Worm (Caenorhabditis elegans): Measurements from ENCODE around the gene nhr-12.

nhr-12 gene

ce11 chrV:10083999-10084468 lies at the start of gene nhr-12:
TSS of gene nhr-12 (minus strand) at chrV:10084049.
- TF ChIP-seq unc-62 (GFP tag; optimal IDR thresholded peaks at IDR 0.05) = no peak

DNA sequence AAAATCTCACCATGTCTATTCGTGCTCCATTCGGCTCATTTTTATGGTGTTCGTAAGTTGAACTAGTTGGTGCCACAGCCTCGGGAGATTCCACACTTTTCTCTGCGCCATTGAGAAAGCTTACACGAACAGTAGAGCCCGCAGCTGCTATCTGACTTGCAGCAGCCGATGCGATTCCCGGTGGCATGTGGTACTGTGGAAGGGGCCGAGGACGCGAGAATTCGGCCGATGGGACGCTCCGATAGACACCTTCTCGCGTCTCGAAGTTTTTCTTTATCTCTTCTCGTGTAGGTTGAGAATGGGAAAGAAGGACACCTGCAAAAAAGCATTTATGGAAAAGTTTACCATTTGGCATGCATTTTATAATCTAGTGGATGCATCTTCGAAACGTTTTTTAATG lies 49.4 kb upstream of the nhr-12 start:
- TF ChIP-seq unc-62 (GFP tag; optimal IDR thresholded peaks at IDR 0.05) = no peak

DNA sequence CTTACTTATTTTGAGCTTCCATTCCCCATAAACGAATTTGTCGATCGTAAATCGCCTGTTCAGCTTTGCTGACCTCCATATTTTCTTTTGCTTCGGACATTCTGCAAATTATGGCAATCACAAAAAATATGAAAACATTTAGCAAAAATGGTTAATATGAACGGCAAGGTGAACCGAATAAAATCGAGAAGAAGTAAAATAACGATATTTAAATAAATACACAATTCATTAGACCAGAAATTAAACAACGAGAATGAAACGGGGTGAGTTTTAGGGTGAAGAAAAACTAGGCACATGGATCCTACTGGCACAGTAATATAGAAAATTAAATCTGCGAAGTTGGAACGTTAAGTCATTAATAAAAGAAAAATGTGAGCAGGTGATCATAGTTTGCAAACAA lies 46.3 kb upstream of the nhr-12 start, which contains the start of gene aos-1:
Gene aos-1 (minus strand): TSS at position 101 of the 400 bp plus-strand sequence.
- TF ChIP-seq unc-62 (GFP tag; optimal IDR thresholded peaks at IDR 0.05) = no peak

DNA sequence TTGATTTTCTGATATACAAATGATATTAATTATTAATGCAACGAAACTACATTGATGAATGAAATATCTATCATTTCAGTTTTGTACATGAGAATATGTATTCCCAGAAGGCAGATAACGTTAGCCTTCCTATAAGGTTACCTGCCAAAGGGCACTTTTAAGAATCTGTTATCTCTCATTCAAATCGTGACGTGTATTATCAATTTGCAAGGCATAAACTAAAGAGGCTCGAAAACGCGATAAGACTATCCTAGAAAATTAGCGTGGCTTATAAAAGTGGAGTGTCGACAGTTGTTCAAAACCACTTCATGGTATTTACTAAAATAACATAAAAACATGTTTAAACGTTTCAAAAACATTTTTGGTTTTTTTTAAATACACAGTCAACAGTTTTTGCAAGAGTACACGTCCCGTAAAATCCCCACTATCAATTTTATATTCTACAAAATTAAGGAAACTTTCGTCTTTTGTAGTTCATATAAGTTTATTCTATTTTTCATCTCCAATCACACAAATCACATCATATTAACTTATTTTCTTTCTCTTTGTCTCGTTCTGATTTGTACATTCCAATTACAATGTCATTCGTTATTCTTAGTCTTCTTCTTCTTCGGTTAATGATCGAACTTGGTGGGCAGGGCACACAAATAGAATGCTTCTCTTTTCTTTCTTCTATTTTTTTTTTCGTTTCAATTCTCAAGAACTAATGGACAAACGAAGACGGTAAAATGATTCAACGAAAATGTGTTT lies 41.1 kb upstream of the nhr-12 start, which contains the start of gene C08B6.10:
Gene C08B6.10 (plus strand): TSS at position 700 of the 750 bp plus-strand sequence.
- no peak for TF ChIP-seq unc-62 (GFP tag; optimal IDR thresholded peaks at IDR 0.05)

DNA sequence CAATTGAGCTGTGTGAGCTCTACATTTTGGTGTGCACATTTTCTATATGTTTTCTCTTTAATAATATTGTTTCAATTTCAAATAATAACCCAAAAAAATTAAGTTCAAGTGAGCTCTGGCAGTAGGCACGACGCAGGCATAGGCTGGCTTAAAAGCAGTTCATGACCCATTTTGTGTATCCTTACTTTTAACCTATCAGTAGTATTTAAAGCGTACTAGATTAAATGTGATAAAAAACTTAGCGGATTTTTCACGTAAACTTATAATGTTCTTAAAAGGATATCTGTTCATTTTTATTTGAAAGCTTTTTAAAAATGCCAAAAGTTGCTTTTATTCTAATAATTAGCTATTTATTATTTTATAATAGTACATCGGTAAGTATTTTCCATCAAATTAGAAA lies 39.5 kb upstream of the nhr-12 start, which contains the start of gene C08B6.6:
Gene C08B6.6 (plus strand): TSS at position 301 of the 400 bp plus-strand sequence.
- TF ChIP-seq unc-62 (GFP tag; optimal IDR thresholded peaks at IDR 0.05) = no peak

DNA sequence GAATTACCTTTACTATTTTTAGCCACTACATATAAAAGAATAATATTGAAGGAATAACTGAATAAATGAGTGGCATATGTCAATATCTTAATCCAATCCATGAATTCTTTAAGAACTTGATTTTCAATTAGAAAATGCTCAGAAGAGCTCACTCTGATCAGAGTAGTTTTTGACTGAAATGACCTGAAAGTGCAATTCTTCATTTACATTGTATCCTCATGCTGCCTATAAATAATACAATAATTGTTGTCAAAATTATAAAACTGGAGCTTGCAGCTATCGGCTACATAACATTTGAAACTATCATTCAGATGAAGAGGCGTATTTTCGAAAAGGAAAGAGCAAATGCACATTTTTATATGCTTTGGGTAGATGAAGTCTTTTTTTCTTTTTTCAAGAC lies 38.8 kb upstream of the nhr-12 start, which contains the start of gene srxa-19:
Gene srxa-19 (minus strand): TSS at position 101 of the 400 bp plus-strand sequence.
- TF ChIP-seq unc-62 (GFP tag; optimal IDR thresholded peaks at IDR 0.05) = no peak

- no peak for TF ChIP-seq unc-62 (GFP tag; optimal IDR thresholded peaks at IDR 0.05)
Measured at ce11 chrV:10120898-10121297, 37.0 kb upstream of the nhr-12 start, which contains the start of gene srxa-18. TSS of gene srxa-18 (minus strand) at chrV:10120997.

DNA sequence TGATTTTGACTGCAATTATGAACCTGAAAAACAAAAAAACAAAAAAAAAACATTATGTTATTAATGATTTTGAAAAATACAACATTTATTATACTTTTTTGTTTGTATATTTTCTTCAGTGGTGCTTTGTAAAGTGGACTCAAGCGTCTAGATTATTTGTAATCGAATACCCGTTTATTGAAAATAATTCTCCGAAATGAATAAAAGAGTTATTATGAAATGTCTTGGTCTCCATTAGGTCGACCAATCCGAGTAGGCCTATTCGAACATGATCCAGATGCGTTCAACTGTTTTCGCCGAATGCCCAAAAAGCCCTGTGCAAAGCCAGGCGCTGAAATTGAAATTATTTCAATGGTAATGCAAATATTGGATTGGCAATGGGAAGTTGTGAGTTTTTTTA lies 33.6 kb upstream of the nhr-12 start, which contains the start of gene C08B6.5:
Gene C08B6.5 (plus strand): TSS at position 301 of the 400 bp plus-strand sequence.
- TF ChIP-seq unc-62 (GFP tag; optimal IDR thresholded peaks at IDR 0.05) = no peak

DNA sequence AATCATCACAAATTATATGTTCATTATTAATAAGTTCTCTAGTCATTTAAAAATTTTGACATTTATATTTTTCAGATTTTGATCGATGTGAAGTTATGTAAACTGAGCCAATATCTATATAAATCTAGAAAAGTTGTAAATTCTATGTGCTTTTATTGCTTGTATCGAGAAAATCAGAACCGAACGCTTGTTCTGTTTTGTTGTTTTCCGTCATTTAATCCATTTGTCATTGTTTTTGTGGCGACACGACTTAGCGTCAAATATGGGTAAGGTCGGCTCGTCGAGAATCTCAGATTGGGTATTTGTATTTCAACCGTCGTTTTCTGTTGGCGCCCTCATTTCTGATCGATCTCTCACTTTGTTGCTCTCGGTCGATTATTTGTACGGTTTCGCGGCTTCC lies 30.5 kb upstream of the nhr-12 start, which contains the start of gene cht-5:
Gene cht-5 (plus strand): TSS at position 301 of the 400 bp plus-strand sequence.
- no peak for TF ChIP-seq unc-62 (GFP tag; optimal IDR thresholded peaks at IDR 0.05)

DNA sequence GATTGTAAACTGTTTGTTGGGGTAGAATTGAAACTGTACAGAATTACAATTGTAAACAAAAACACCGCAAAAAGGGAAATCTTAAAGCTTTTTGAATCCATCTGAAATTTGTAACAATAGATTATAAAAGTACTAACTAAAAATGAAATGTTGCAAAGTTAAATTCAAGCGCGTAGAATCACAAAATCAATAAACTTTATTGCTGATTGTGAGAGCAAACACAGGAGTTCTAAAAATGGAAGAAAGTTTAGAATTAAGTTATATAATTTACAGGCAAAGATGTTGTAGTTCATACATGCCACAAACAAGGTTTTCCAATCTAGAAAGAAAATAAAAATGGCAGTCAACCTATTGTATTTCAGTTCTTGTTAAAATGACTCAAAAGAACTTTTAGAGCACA lies 28.3 kb upstream of the nhr-12 start, which contains the start of gene C08B6.3:
Gene C08B6.3 (minus strand): TSS at position 101 of the 400 bp plus-strand sequence.
- TF ChIP-seq unc-62 (GFP tag; optimal IDR thresholded peaks at IDR 0.05) = no peak

DNA sequence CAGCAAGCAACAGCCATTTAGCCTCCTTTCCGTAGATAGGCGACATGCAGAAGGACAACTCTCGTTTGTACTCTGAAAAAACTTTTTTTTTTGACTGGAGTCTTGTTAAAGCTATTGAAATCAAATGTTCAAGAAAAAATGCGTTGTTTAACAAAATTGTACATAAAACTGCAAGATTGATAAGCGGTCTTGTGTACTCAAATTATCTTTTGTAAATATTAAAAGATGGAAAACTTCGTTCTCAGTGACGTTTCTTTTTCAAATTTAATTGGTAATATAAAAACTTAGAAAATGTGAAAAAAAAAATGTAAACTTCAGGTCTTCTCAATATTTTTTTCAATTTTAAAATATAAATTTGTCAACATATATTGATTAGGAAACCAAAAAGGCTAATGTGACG lies 27.3 kb upstream of the nhr-12 start:
- TF ChIP-seq unc-62 (GFP tag; optimal IDR thresholded peaks at IDR 0.05) = no peak

DNA sequence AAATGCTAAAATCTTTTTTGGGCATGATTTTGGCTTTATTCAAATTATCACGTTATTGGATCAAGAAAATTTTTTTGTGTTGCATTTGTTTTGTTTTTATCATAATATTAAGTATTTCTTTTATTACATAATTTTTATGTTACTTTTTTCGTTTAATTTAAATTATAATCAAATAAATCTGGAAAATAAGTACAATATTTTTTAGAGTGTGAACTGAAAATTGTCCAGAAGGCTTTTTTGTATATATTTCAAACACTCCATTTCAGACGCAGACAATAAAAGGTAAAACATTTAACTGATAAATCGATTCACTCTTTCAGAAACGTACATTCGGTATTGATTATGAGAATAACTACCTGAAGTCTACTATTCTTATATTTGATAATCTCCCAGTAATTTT lies 23.5 kb upstream of the nhr-12 start, which contains the start of gene C08B6.11:
Gene C08B6.11 (plus strand): TSS at position 301 of the 400 bp plus-strand sequence.
- no peak for TF ChIP-seq unc-62 (GFP tag; optimal IDR thresholded peaks at IDR 0.05)

DNA sequence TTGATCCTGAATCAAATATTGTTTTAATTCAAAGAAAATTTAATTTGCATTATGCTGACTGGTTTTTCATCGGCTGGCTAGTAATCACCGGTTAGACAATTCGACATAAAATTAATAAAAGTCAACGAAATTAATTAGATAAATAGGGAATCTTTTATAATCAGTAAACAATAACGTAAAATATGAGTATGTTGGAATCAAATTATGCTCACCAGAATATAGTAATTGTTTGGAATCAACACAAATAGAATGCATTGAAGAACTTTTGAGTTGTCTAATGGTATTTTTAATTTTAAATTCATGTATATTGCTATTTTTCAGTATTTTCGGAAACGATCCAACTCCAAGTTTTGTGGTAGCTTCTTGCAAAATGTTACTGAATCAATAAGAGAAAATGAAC lies 21.6 kb upstream of the nhr-12 start, which contains the start of gene C08B6.2:
Gene C08B6.2 (plus strand): TSS at position 301 of the 400 bp plus-strand sequence.
- TF ChIP-seq unc-62 (GFP tag; optimal IDR thresholded peaks at IDR 0.05) = no peak

DNA sequence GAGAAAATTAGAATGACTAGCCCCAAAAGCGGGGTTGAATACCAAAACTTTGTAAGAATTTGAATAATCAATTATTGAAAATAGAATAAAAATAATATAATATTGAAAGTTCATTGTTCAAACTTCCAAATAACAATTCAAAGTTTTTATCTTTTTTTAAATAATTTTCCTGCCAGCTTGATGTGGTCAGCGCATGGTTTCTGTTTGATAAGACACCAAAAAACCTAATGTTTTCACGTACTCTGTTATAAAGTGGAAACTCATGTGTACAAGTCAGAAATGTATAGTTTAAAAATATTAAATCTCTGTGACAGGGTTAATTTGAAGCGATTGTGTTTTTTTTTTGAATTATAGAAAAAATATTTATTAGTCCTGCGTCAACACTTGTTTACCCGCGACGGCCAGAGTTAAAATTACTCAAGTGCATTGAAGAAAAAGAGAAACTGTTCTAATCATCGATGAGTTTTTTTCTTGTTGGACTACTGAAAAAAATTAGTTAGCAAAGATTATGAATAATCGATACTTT lies 21.0 kb upstream of the nhr-12 start, which contains the start of gene ugt-17:
Gene ugt-17 (minus strand): TSS at position 180 of the 526 bp plus-strand sequence.
- no peak for TF ChIP-seq unc-62 (GFP tag; optimal IDR thresholded peaks at IDR 0.05)

ce11 chrV:10103811-10104210 lies 20.0 kb upstream of the nhr-12 start:
- no peak for TF ChIP-seq unc-62 (GFP tag; optimal IDR thresholded peaks at IDR 0.05)

- no peak for TF ChIP-seq unc-62 (GFP tag; optimal IDR thresholded peaks at IDR 0.05)
Measured at ce11 chrV:10101916-10102315, 18.1 kb upstream of the nhr-12 start, which contains the start of gene C08B6.14. TSS of gene C08B6.14 (minus strand) at chrV:10102016.

Data from whole organism, dauer.